Worm (Caenorhabditis elegans) whole organism, early embryonic: ENCODE measurements around the gene skr-12.

Experiments used
- B0310.2 ChIP-seq: sonication (generic microtip); optimal IDR thresholded peaks from 2 replicates; lab custom pipeline; 2016; ENCODE audit warnings: mild to moderate bottlenecking, missing genetic modification characterization, missing compliant biosample characterization
- F13C5.2 ChIP-seq: sonication (generic microtip); optimal IDR thresholded peaks from 2 replicates; lab custom pipeline; 2017; ENCODE audit warnings: mild to moderate bottlenecking, missing genetic modification characterization, inconsistent platforms, missing compliant biosample characterization
- aly-1 ChIP-seq: sonication (generic microtip); optimal IDR thresholded peaks from 2 replicates; lab custom pipeline; 2016; ENCODE audit warnings: missing genetic modification characterization, missing compliant biosample characterization
- ama-1 ChIP-seq: fragments of 150-350 bp; optimal IDR thresholded peaks from 2 replicates; lab custom pipeline; 2014
- ceh-13 ChIP-seq: fragments of 200-800 bp; sonication (Bioruptor generic); optimal IDR thresholded peaks from 2 replicates; lab custom pipeline; 2018; ENCODE audit warnings: mild to moderate bottlenecking, missing genetic modification characterization, missing compliant biosample characterization
- ceh-36 ChIP-seq: sonication (generic microtip); optimal IDR thresholded peaks from 2 replicates; lab custom pipeline; 2016; ENCODE audit warnings: missing genetic modification characterization, inconsistent platforms, missing compliant biosample characterization
- ets-7 ChIP-seq: sonication (generic microtip); optimal IDR thresholded peaks from 2 replicates; lab custom pipeline; 2016; ENCODE audit warnings: missing genotype, missing genetic modification characterization, missing compliant biosample characterization
- flt-1 ChIP-seq: fragments of 200-800 bp; sonication (Bioruptor generic); IDR thresholded peaks from 2 replicates; pipeline ENCODE4 v1.3.6; 2022; ENCODE audit warnings: missing genetic modification characterization, missing compliant biosample characterization
- hmbx-1 ChIP-seq: sonication (generic microtip); optimal IDR thresholded peaks from 2 replicates; lab custom pipeline; 2016; ENCODE audit warnings: mild to moderate bottlenecking, missing genetic modification characterization, missing compliant biosample characterization
- hmg-4 ChIP-seq: fragments of 200-800 bp; sonication (Bioruptor generic); optimal IDR thresholded peaks from 2 replicates; lab custom pipeline; 2018; ENCODE audit warnings: mild to moderate bottlenecking, missing genetic modification characterization, missing compliant biosample characterization
- hnd-1 ChIP-seq: sonication (generic microtip); optimal IDR thresholded peaks from 2 replicates; lab custom pipeline; 2016; ENCODE audit warnings: missing genetic modification characterization, missing compliant biosample characterization
- pes-1 ChIP-seq: fragments of 200-800 bp; sonication (Bioruptor generic); IDR thresholded peaks from 2 replicates; pipeline ENCODE4 v1.3.6; 2022; ENCODE audit warnings: missing genetic modification reagents, missing genetic modification characterization, missing compliant biosample characterization
- scrt-1 ChIP-seq: fragments of 200-800 bp; sonication (Bioruptor generic); IDR thresholded peaks from 2 replicates; pipeline ENCODE4 v1.3.6; 2022; ENCODE audit warnings: missing genetic modification characterization, missing compliant biosample characterization
- sea-1 ChIP-seq: fragments of 200-800 bp; sonication (Bioruptor generic); conservative IDR thresholded peaks from 2 replicates; pipeline ENCODE4 v1.3.6; 2022; ENCODE audit warnings: missing genetic modification characterization, missing compliant biosample characterization
- tbx-11 ChIP-seq: fragments of 200-800 bp; sonication (Bioruptor generic); IDR thresholded peaks from 2 replicates; pipeline ENCODE4 v1.3.6; 2022; ENCODE audit warnings: missing genetic modification characterization, missing compliant biosample characterization
- tbx-37 ChIP-seq: fragments of 200-800 bp; sonication (Bioruptor generic); conservative IDR thresholded peaks from 2 replicates; pipeline ENCODE4 v1.3.6; 2022; ENCODE audit warnings: missing genetic modification reagents, missing genetic modification characterization, missing compliant biosample characterization
- tra-4 ChIP-seq: sonication (generic microtip); optimal IDR thresholded peaks from 2 replicates; lab custom pipeline; 2017; ENCODE audit warnings: missing genetic modification characterization, missing compliant biosample characterization

Gene skr-12

DNA sequence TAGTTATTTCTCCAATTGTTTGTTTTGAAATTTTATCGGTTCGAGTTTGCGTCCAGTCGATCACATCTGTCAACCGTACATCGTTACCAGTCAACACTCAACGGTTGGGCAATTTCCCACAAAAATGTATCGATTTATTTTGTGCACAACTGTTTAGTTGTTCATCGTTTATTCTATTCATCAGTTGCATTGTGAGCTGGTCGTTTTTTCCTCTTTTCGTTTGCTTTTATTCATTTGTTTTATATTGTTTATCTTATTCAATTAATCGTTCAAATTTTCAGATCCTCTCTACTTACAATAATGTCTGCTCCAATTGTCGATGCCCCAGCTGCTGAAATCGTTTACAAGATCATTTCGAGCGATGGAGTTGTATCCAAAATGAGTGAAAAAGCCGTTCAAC lies at the start of gene skr-12:
TSS of gene skr-12 (plus strand) at position 301 of the 400 bp plus-strand sequence.
- no peak for TF ChIP-seq ets-7
- TF ChIP-seq B0310.2 (tag; lab: Kevin White, UChicago) = no peak
- no peak for TF ChIP-seq ama-1 (lab: Kevin White, UChicago)
- no peak for TF ChIP-seq F13C5.2
- TF ChIP-seq flt-1 (GFP tag; lab: Robert Waterston, UW) = no peak
- TF ChIP-seq ceh-13 (GFP tag; lab: Kevin White, UChicago) = no peak
- no peak for TF ChIP-seq aly-1
- no peak for TF ChIP-seq pes-1 (GFP tag; lab: Robert Waterston, UW)
- no peak for TF ChIP-seq ceh-36 (tag; lab: Kevin White, UChicago)
- TF ChIP-seq hnd-1 = no peak

DNA sequence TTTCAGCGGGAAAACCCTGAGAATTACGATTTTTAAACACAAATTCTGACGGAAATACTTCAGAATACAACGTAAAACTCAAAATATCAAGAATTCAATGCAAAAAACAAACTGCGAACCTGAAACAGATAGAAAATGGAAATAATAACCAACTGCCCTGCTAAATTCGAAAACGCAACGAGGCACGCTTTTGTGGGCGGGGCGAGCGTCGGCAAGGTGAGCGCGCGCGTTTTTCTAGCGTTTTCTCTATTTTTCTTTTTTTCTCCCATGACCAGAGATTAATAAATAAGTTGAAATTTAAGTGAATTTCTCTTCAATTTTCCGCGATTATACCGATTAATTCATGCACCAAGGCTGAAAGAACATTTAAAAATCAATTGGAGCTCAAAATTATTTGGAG lies 48.5 kb upstream of the skr-12 start, which contains the start of gene uaf-2:
TSS of gene uaf-2 (minus strand) at position 183 of the 400 bp plus-strand sequence.
- TF ChIP-seq tra-4 (no peak), hmbx-1 (tag; lab: Kevin White, UChicago) (no peak), aly-1 (no peak), F13C5.2 (no peak), hnd-1 (no peak), tbx-37 (no peak), ama-1 (lab: Kevin White, UChicago) (no peak), scrt-1 (GFP tag; lab: Robert Waterston, UW) (no peak), sea-1 (no peak), ets-7 (no peak), B0310.2 (tag; lab: Kevin White, UChicago) (no peak), tbx-11 (GFP tag; lab: Robert Waterston, UW) (no peak), hmg-4 (GFP tag; lab: Kevin White, UChicago) (no peak), pes-1 (GFP tag; lab: Robert Waterston, UW) (no peak), flt-1 (GFP tag; lab: Robert Waterston, UW) (no peak), ceh-36 (tag; lab: Kevin White, UChicago) (no peak), ceh-13 (GFP tag; lab: Kevin White, UChicago) (no peak)

- TF ChIP-seq ets-7 = no peak
- no peak for TF ChIP-seq ceh-36 (tag; lab: Kevin White, UChicago)
Measured at ce11 chrIV:17118987-17119732, 47.9 kb upstream of the skr-12 start, which contains the start of gene itsn-1. itsn-1 (plus strand) TSS chrIV:17119682.

ce11 chrIV:17121058-17121773 lies 45.9 kb upstream of the skr-12 start:
- no peak for TF ChIP-seq ets-7
- no peak for TF ChIP-seq ceh-36 (tag; lab: Kevin White, UChicago)
- no peak for TF ChIP-seq pes-1 (GFP tag; lab: Robert Waterston, UW)
- TF ChIP-seq tbx-11 (GFP tag; lab: Robert Waterston, UW) = no peak
- TF ChIP-seq tbx-37 = no peak
- TF ChIP-seq ama-1 (lab: Kevin White, UChicago) = no peak
- no peak for TF ChIP-seq ceh-13 (GFP tag; lab: Kevin White, UChicago)

ce11 chrIV:17125967-17126366 lies 41.1 kb upstream of the skr-12 start:
- no peak for TF ChIP-seq hmg-4 (GFP tag; lab: Kevin White, UChicago)

DNA sequence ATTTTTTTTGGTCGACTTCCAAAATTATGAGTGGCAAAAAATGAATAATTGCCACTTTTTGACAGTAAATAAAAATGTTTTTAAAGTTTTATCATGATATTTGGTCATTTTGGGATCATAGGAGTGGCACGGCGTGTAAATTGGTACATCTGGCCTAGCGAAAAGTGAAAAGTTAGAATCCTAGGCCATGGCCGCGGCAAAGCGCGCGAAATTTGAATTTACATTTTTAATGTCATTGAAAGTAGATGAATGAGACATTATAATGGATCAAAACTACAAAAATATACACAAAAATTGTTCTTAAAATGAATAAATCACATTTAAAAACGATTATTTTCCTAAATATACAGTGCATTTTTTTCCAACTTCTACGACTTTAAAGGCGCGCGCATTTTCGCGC lies 40.6 kb upstream of the skr-12 start:
- TF ChIP-seq flt-1 (GFP tag; lab: Robert Waterston, UW) (no peak), B0310.2 (tag; lab: Kevin White, UChicago) (no peak), ama-1 (lab: Kevin White, UChicago) (no peak), hmg-4 (GFP tag; lab: Kevin White, UChicago) (no peak), F13C5.2 (no peak), hmbx-1 (tag; lab: Kevin White, UChicago) (no peak), aly-1 (no peak), ceh-36 (tag; lab: Kevin White, UChicago) (no peak), tbx-37 (no peak; the same call in 1 of the 2 replicates), scrt-1 (GFP tag; lab: Robert Waterston, UW) (no peak), hnd-1 (no peak), tra-4 (no peak), ceh-13 (GFP tag; lab: Kevin White, UChicago) (no peak), tbx-11 (GFP tag; lab: Robert Waterston, UW) (no peak), pes-1 (GFP tag; lab: Robert Waterston, UW) (no peak), ets-7 (no peak), sea-1 (no peak)

ce11 chrIV:17131035-17131595 lies 36.0 kb upstream of the skr-12 start, which contains the start of the genes Y116A8C.37 and Y116A8C.38:
Y116A8C.37 (minus strand) TSS chrIV:17131135.
Y116A8C.38 (plus strand) TSS chrIV:17131545.
- TF ChIP-seq flt-1 (GFP tag; lab: Robert Waterston, UW) (no peak), aly-1 (no peak), tra-4 (no peak), ceh-36 (tag; lab: Kevin White, UChicago) (no peak), tbx-11 (GFP tag; lab: Robert Waterston, UW) (no peak), pes-1 (GFP tag; lab: Robert Waterston, UW) (no peak), scrt-1 (GFP tag; lab: Robert Waterston, UW) (no peak)
